Fruit fly (Drosophila melanogaster) Kc167 (cell line): Measurements from ENCODE around the gene CG2962.

Experiments
- Myc ChIP-seq: fragments of >200 bp; optimal IDR thresholded peaks from 2 replicates; lab custom pipeline; 2017; ENCODE audit warnings: missing external identifiers
- Sin3A ChIP-seq: fragments of >200 bp; optimal IDR thresholded peaks from 2 replicates; lab custom pipeline; 2018; ENCODE audit warnings: missing external identifiers
- insv ChIP-seq: fragments of >200 bp; optimal IDR thresholded peaks from 3 replicates; lab custom pipeline; 2018; ENCODE audit warnings: missing external identifiers

- TF ChIP-seq Myc (lab: Kevin White, UChicago) (no peak), insv (no peak), Sin3A (lab: Kevin White, UChicago) (no peak)
These were observed 47.5 kb upstream of the CG2962 start for dm6 chrX:10263957-10264248.
